Fruit fly (Drosophila melanogaster) whole organism, embryonic: Measurements from ENCODE around the gene CG10602.

Source experiments
- CG10366 ChIP-seq: fragments of 200-800 bp; sonication (Bioruptor generic); IDR thresholded peaks from 2 replicates; pipeline ENCODE4 v1.3.6; 2022; ENCODE audit warnings: missing biosample characterization, missing genetic modification characterization
- CG10979 ChIP-seq: fragments of 200-800 bp; sonication (Bioruptor generic); optimal IDR thresholded peaks from 2 replicates; lab custom pipeline; 2018; ENCODE audit warnings: missing biosample characterization, mild to moderate bottlenecking, missing genetic modification characterization, moderate library complexity
- CG11504 ChIP-seq: fragments of 200-800 bp; sonication (Bioruptor generic); optimal IDR thresholded peaks from 3 replicates; lab custom pipeline; 2019; ENCODE audit warnings: missing biosample characterization, mild to moderate bottlenecking, missing genetic modification characterization, moderate library complexity
- CG12299 ChIP-seq: fragments of 200-800 bp; sonication (Bioruptor generic); optimal IDR thresholded peaks from 2 replicates; lab custom pipeline; 2018; ENCODE audit warnings: missing biosample characterization, mild to moderate bottlenecking, missing genetic modification characterization
- CG12659 ChIP-seq: fragments of 200-800 bp; sonication (Bioruptor generic); optimal IDR thresholded peaks from 3 replicates; lab custom pipeline; 2017; ENCODE audit warnings: mild to moderate bottlenecking, missing biosample characterization, missing genetic modification reagents, missing genetic modification characterization
- CG14014 ChIP-seq: fragments of 200-800 bp; sonication (Bioruptor generic); IDR thresholded peaks from 2 replicates; pipeline ENCODE4 v1.3.6; 2022; ENCODE audit warnings: missing biosample characterization, missing genetic modification characterization
- CG14667 ChIP-seq: fragments of 200-800 bp; sonication (Bioruptor generic); IDR thresholded peaks from 2 replicates; pipeline ENCODE4 v1.3.6; 2022; ENCODE audit warnings: missing biosample characterization, missing genetic modification characterization
- CG14710 ChIP-seq: fragments of 200-800 bp; sonication (Bioruptor generic); optimal IDR thresholded peaks from 3 replicates; lab custom pipeline; 2019; ENCODE audit warnings: missing biosample characterization, mild to moderate bottlenecking, missing genetic modification characterization, moderate library complexity
- CG15073 ChIP-seq: fragments of 200-800 bp; sonication (Bioruptor generic); optimal IDR thresholded peaks from 2 replicates; lab custom pipeline; 2016; ENCODE audit warnings: missing biosample characterization, missing genetic modification characterization
- CG17328 ChIP-seq: fragments of 200-800 bp; sonication (Bioruptor generic); IDR thresholded peaks from 2 replicates; pipeline ENCODE4 v1.3.6; 2022; ENCODE audit warnings: missing biosample characterization, missing genetic modification characterization
- CG17359 ChIP-seq: fragments of 200-800 bp; sonication (Bioruptor generic); optimal IDR thresholded peaks from 3 replicates; lab custom pipeline; 2018; ENCODE audit warnings: missing biosample characterization, mild to moderate bottlenecking, missing genetic modification characterization, moderate library complexity
- CG2202 ChIP-seq: fragments of 200-800 bp; sonication (Bioruptor generic); optimal IDR thresholded peaks from 2 replicates; lab custom pipeline; 2018; ENCODE audit warnings: missing biosample characterization, mild to moderate bottlenecking, missing genetic modification characterization
- CG30403 ChIP-seq: fragments of 200-800 bp; sonication (Bioruptor generic); optimal IDR thresholded peaks from 3 replicates; lab custom pipeline; 2016; ENCODE audit warnings: missing biosample characterization, missing genetic modification characterization
- CG4820 ChIP-seq: fragments of 200-800 bp; sonication (Bioruptor generic); optimal IDR thresholded peaks from 3 replicates; lab custom pipeline; 2016; ENCODE audit warnings: missing biosample characterization, missing genetic modification characterization
- CG6654 ChIP-seq: fragments of 200-800 bp; sonication (Bioruptor generic); optimal IDR thresholded peaks from 2 replicates; lab custom pipeline; 2017; ENCODE audit warnings: missing biosample characterization, mild to moderate bottlenecking, missing genetic modification characterization
- CG7357 ChIP-seq: fragments of 200-800 bp; sonication (Bioruptor generic); IDR thresholded peaks from 3 replicates; pipeline ENCODE4 v1.3.6; 2022; ENCODE audit warnings: missing biosample characterization, missing genetic modification characterization
- CG7839 ChIP-seq: fragments of 200-800 bp; sonication (Bioruptor generic); optimal IDR thresholded peaks from 3 replicates; lab custom pipeline; 2018; ENCODE audit warnings: missing biosample characterization, mild to moderate bottlenecking, missing genetic modification characterization, moderate library complexity
- CG8089 ChIP-seq: fragments of 200-800 bp; sonication (Bioruptor generic); optimal IDR thresholded peaks from 3 replicates; lab custom pipeline; 2016; ENCODE audit warnings: missing biosample characterization, missing genetic modification characterization
- CG8765 ChIP-seq: fragments of 200-800 bp; sonication (Bioruptor generic); IDR thresholded peaks from 2 replicates; pipeline ENCODE4 v1.3.6; 2022; ENCODE audit warnings: missing biosample characterization, missing genetic modification characterization
- CG9727 ChIP-seq: fragments of 200-800 bp; sonication (Bioruptor generic); optimal IDR thresholded peaks from 3 replicates; lab custom pipeline; 2017; ENCODE audit warnings: missing biosample characterization, mild to moderate bottlenecking, missing genetic modification characterization
- Camta ChIP-seq: fragments of 200-800 bp; sonication (Bioruptor generic); optimal IDR thresholded peaks from 2 replicates; lab custom pipeline; 2016; ENCODE audit warnings: missing biosample characterization, missing genetic modification characterization
- Doc2 ChIP-seq: fragments of 200-800 bp; sonication (Bioruptor generic); IDR thresholded peaks from 2 replicates; pipeline ENCODE4 v1.3.6; 2022; ENCODE audit warnings: missing biosample characterization, missing genetic modification characterization
- Gug ChIP-seq: fragments of 200-800 bp; sonication (Bioruptor generic); IDR thresholded peaks from 4 replicates; pipeline ENCODE4 v1.3.6; 2022; ENCODE audit warnings: missing biosample characterization, missing genetic modification characterization
- Hr3 ChIP-seq: fragments of 200-800 bp; sonication (Bioruptor generic); optimal IDR thresholded peaks from 3 replicates; lab custom pipeline; 2016; ENCODE audit warnings: missing biosample characterization, missing genetic modification characterization
- Hsf ChIP-seq: fragments of 200-800 bp; sonication (Bioruptor generic); optimal IDR thresholded peaks from 3 replicates; lab custom pipeline; 2016; ENCODE audit warnings: missing biosample characterization, missing genetic modification characterization
- Kr ChIP-seq: fragments of 200-800 bp; sonication (Bioruptor generic); optimal IDR thresholded peaks from 2 replicates; lab custom pipeline; 2017; ENCODE audit warnings: missing biosample characterization, mild to moderate bottlenecking, missing genetic modification characterization
- NfI ChIP-seq: fragments of 200-800 bp; sonication (Bioruptor generic); optimal IDR thresholded peaks from 3 replicates; lab custom pipeline; 2018; ENCODE audit warnings: missing biosample characterization, mild to moderate bottlenecking, missing genetic modification characterization, moderate library complexity
- Optix ChIP-seq: fragments of 200-800 bp; sonication (Bioruptor generic); IDR thresholded peaks from 3 replicates; pipeline ENCODE4 v1.3.6; 2022; ENCODE audit warnings: missing biosample characterization, missing genetic modification characterization
- Six4 ChIP-seq: fragments of 200-800 bp; sonication (Bioruptor generic); optimal IDR thresholded peaks from 2 replicates; lab custom pipeline; 2016; ENCODE audit warnings: missing biosample characterization, missing genetic modification characterization
- Ssrp ChIP-seq: fragments of 200-800 bp; sonication (Bioruptor generic); optimal IDR thresholded peaks from 2 replicates; lab custom pipeline; 2018; ENCODE audit warnings: missing biosample characterization, mild to moderate bottlenecking, missing genetic modification characterization, moderate library complexity
- abd-A ChIP-seq: fragments of 200-800 bp; sonication (Bioruptor generic); optimal IDR thresholded peaks from 3 replicates; lab custom pipeline; 2019; ENCODE audit warnings: missing biosample characterization, mild to moderate bottlenecking, missing genetic modification characterization, moderate library complexity
- bsh ChIP-seq, 2 experiments: fragments of 200-800 bp; sonication (Bioruptor generic); optimal IDR thresholded peaks; 2 replicates each; lab custom pipeline; 2017 to 2018; ENCODE audit warnings: mild to moderate bottlenecking in 2 of 2, missing biosample characterization in 2 of 2, missing genetic modification characterization in 2 of 2, moderate library complexity in 1 of 2
- chif ChIP-seq, 2 experiments: fragments of 200-800 bp; sonication (Bioruptor generic); optimal IDR thresholded peaks; 3 replicates each; lab custom pipeline; 2016; ENCODE audit warnings: missing biosample characterization in 2 of 2, missing genetic modification characterization in 2 of 2
- ci ChIP-seq: fragments of 200-800 bp; sonication (Bioruptor generic); IDR thresholded peaks from 3 replicates; pipeline ENCODE4 v1.3.6; 2022; ENCODE audit warnings: missing biosample characterization, missing genetic modification characterization
- dmrt11E ChIP-seq: fragments of 200-800 bp; sonication (Bioruptor generic); optimal IDR thresholded peaks from 3 replicates; lab custom pipeline; 2018; ENCODE audit warnings: missing biosample characterization, mild to moderate bottlenecking, missing genetic modification characterization, moderate library complexity
- en ChIP-seq: fragments of 200-800 bp; sonication (Bioruptor generic); optimal IDR thresholded peaks from 2 replicates; lab custom pipeline; 2016; ENCODE audit warnings: missing biosample characterization, missing genetic modification characterization
- ewg ChIP-seq: fragments of 200-800 bp; sonication (Bioruptor generic); optimal IDR thresholded peaks from 3 replicates; lab custom pipeline; 2017; ENCODE audit warnings: mild to moderate bottlenecking, missing biosample characterization, missing genetic modification reagents, missing genetic modification characterization
- gro ChIP-seq: fragments of 200-800 bp; sonication (Bioruptor generic); optimal IDR thresholded peaks from 2 replicates; lab custom pipeline; 2016; ENCODE audit warnings: missing biosample characterization, missing genetic modification characterization
- gsb ChIP-seq: fragments of 200-800 bp; sonication (Bioruptor generic); IDR thresholded peaks from 2 replicates; pipeline ENCODE4 v1.3.6; 2022; ENCODE audit warnings: missing biosample characterization, missing genetic modification characterization
- her ChIP-seq: fragments of 200-800 bp; sonication (Bioruptor generic); optimal IDR thresholded peaks from 2 replicates; lab custom pipeline; 2016; ENCODE audit warnings: missing biosample characterization, missing genetic modification characterization
- hkb ChIP-seq, 2 experiments: fragments of 200-800 bp in 1 of 2; fragments of >200 bp in 1 of 2; sonication (Bioruptor generic) in 1 of 2; IDR thresholded peaks in 1 of 2; optimal IDR thresholded peaks in 1 of 2; 2 replicates each; pipeline versions ENCODE4 v1.3.6 to Lab custom; 2017 to 2022; ENCODE audit warnings: missing biosample characterization in 1 of 2, missing genetic modification characterization in 1 of 2
- ind ChIP-seq: fragments of 200-800 bp; sonication (Bioruptor generic); optimal IDR thresholded peaks from 3 replicates; lab custom pipeline; 2016; ENCODE audit warnings: missing biosample characterization, missing genetic modification characterization
- lilli ChIP-seq: fragments of 200-800 bp; sonication (Bioruptor generic); optimal IDR thresholded peaks from 3 replicates; lab custom pipeline; 2016; ENCODE audit warnings: missing biosample characterization, missing genetic modification characterization
- nerfin-1 ChIP-seq: fragments of 200-800 bp; sonication (Bioruptor generic); optimal IDR thresholded peaks from 3 replicates; lab custom pipeline; 2019; ENCODE audit warnings: missing biosample characterization, mild to moderate bottlenecking, missing genetic modification characterization, moderate library complexity
- sc ChIP-seq, 3 experiments: fragments of >200 bp in 2 of 3; fragments of 200-800 bp in 1 of 3; sonication (Bioruptor generic) in 1 of 3; optimal IDR thresholded peaks; 2 replicates in 2 of 3; 3 replicates in 1 of 3; lab custom pipeline; 2017; ENCODE audit warnings: mild to moderate bottlenecking in 1 of 3, missing biosample characterization in 1 of 3, missing genetic modification characterization in 1 of 3, missing genetic modification reagents in 1 of 3
- sens ChIP-seq: fragments of 200-800 bp; sonication (Bioruptor generic); peaks from one replicate; lab custom pipeline; 2016; ENCODE audit warnings: missing biosample characterization, missing genetic modification characterization
- tap ChIP-seq: fragments of 200-800 bp; optimal IDR thresholded peaks from 3 replicates; lab custom pipeline; 2019; ENCODE audit warnings: missing biosample characterization, mild to moderate bottlenecking, missing genetic modification characterization, moderate library complexity
- tup ChIP-seq: fragments of 200-800 bp; sonication (Bioruptor generic); optimal IDR thresholded peaks from 2 replicates; lab custom pipeline; 2016; ENCODE audit warnings: missing biosample characterization, mild to moderate bottlenecking, missing genetic modification characterization, moderate library complexity
- zf30C ChIP-seq: fragments of 200-800 bp; sonication (Bioruptor generic); optimal IDR thresholded peaks from 3 replicates; lab custom pipeline; 2018; ENCODE audit warnings: missing biosample characterization, mild to moderate bottlenecking, missing genetic modification characterization

CG10602 gene

DNA sequence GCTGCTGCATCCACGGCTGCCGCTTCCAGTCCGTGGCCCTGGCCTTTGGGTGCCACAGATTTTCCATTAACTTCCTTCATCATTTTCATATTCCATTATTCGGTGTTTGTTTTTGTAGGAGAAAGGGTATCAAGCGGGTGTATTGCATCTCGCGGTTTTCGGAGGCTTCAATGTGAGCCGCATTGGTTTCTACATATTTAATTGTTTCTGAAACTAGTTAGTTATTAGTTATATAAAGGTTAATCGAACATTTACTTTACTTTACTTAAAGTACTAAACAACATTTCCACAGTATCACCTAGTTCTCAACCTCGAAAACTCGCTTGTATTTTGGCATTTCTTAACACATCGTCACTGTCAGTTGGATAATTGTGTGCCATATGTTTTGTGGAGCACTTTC is 40.8 kb upstream of the CG10602 start (continued):
- peak; percentile 41; the same call in 1 of the 2 replicates for TF ChIP-seq CG14667 (GFP tag; lab: Robert Waterston, UW)
- peak; percentile 73 for TF ChIP-seq CG10979 (tag; lab: Kevin White, UChicago)
- TF ChIP-seq CG15073: peak; percentile 3
- TF ChIP-seq CG17328 (GFP tag; lab: Robert Waterston, UW): peak; percentile 64; the same call in 1 of the 2 replicates
- TF ChIP-seq CG30403 (GFP tag; lab: Kevin White, UChicago): peak; percentile 37
- TF ChIP-seq CG11504: peak; percentile 60
- TF ChIP-seq Camta (GFP tag; lab: Kevin White, UChicago): peak; percentile 31
- no peak for TF ChIP-seq CG12299 (tag; lab: Kevin White, UChicago)
- peak; percentile 84 for TF ChIP-seq dmrt11E (tag; lab: Kevin White, UChicago)
- peak; percentile 65 for TF ChIP-seq Ssrp (tag; lab: Kevin White, UChicago)
- TF ChIP-seq Optix (GFP tag; lab: Robert Waterston, UW): 0 out of 3 replicates have a peak, but pooled peaks have one; percentile 20
- TF ChIP-seq CG14014 (GFP tag; lab: Robert Waterston, UW): no peak
- TF ChIP-seq nerfin-1 (tag; lab: Kevin White, UChicago): peak; percentile 36
- no peak for TF ChIP-seq her (GFP tag; lab: Kevin White, UChicago)
- TF ChIP-seq ci (GFP tag; lab: Robert Waterston, UW): peak; percentile 63; the same call in 1 of the 3 replicates
- TF ChIP-seq Hr3 (GFP tag; lab: Kevin White, UChicago): peak; percentile 26
- no peak for TF ChIP-seq hkb (optimal IDR thresholded peaks at IDR 0.05; lab: Kevin White, UChicago)
- TF ChIP-seq hkb (GFP tag; IDR thresholded peaks at IDR 0.05; lab: Robert Waterston, UW): peak; percentile 28; the same call in 1 of the 2 replicates
- TF ChIP-seq CG17359: peak; percentile 71
- peak; percentile 12 for TF ChIP-seq NfI (GFP tag; lab: Kevin White, UChicago)
- peak; percentile 35 for TF ChIP-seq Six4
- no peak for TF ChIP-seq Doc2 (GFP tag; lab: Robert Waterston, UW)
- peak; percentile 38 for TF ChIP-seq CG4820
- TF ChIP-seq ind (GFP tag; lab: Kevin White, UChicago): peak; percentile 14
- TF ChIP-seq Kr: no peak
- no peak for TF ChIP-seq zf30C
- TF ChIP-seq chif (GFP tag; optimal IDR thresholded peaks at IDR 0.05; lab: Kevin White, UChicago): peak; percentile 36 to 68
- TF ChIP-seq tup (GFP tag; lab: Kevin White, UChicago): peak; percentile 30
- peak; percentile 13 for TF ChIP-seq Hsf (GFP tag; lab: Kevin White, UChicago)
- no peak for TF ChIP-seq en (GFP tag; lab: Kevin White, UChicago)
- TF ChIP-seq CG7839 (tag; lab: Kevin White, UChicago): peak; percentile 62
- peak; percentile 12 for TF ChIP-seq tap (tag; lab: Kevin White, UChicago)
- TF ChIP-seq sc (optimal IDR thresholded peaks at IDR 0.05; lab: Kevin White, UChicago): no peak
- TF ChIP-seq sc (GFP tag; optimal IDR thresholded peaks at IDR 0.05; lab: Kevin White, UChicago): peak; percentile 25
- peak; percentile 49 for TF ChIP-seq CG2202 (tag; lab: Kevin White, UChicago)
- no peak for TF ChIP-seq gsb (GFP tag; lab: Robert Waterston, UW)
- peak; percentile 58 for TF ChIP-seq CG14710 (tag; lab: Kevin White, UChicago)
- peak; percentile 20 for TF ChIP-seq CG6654 (GFP tag; lab: Kevin White, UChicago)
- peak; percentile 13 for TF ChIP-seq CG9727 (GFP tag; lab: Kevin White, UChicago)
- TF ChIP-seq CG10366 (GFP tag; lab: Robert Waterston, UW): peak; percentile 17; the same call in 1 of the 2 replicates
- peak; percentile 3 for TF ChIP-seq lilli (GFP tag; lab: Kevin White, UChicago)
- TF ChIP-seq CG8765 (GFP tag; lab: Robert Waterston, UW): 0 out of 2 replicates have a peak, but pooled peaks have one; percentile 22
- TF ChIP-seq Gug: peak; percentile 57; the same call in 2 of the 4 replicates
- TF ChIP-seq gro (GFP tag; lab: Kevin White, UChicago): no peak
- TF ChIP-seq ewg (GFP tag; lab: Kevin White, UChicago): peak; percentile 42
- peak; percentile 4 for TF ChIP-seq CG12659 (GFP tag; lab: Kevin White, UChicago)
- TF ChIP-seq CG7357 (GFP tag; lab: Robert Waterston, UW): peak; percentile 43; the same call in 1 of the 3 replicates
- TF ChIP-seq bsh (GFP tag; optimal IDR thresholded peaks at IDR 0.05; lab: Kevin White, UChicago): peak in 1 of 2 experiments; percentile 84
- peak; percentile 93 for TF ChIP-seq sens (GFP tag; lab: Kevin White, UChicago)
- peak; percentile 29 for TF ChIP-seq CG8089 (GFP tag; lab: Kevin White, UChicago)
- no peak for TF ChIP-seq abd-A
